Fruit fly (Drosophila melanogaster): Measurements from ENCODE around the gene CG42535.

The CG42535 gene

DNA sequence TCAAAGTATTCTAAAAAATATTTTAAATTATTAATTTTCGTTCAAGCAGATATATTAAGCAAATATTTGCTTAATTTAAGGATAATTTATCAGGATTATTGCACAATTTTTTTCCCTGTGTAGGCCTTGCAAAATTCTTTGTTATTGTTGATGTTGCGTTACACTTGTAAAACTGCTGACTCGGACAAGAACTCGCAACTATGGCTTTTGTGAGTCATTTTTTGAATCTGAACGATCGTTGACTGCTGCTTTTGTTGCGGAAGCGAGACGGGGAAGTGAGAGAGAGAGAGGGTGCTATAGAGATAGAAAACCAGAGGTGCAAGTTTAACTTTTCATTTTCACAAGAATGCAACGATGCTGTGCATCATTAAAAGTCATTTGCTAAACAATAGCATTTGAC, 21.8 kb upstream of the CG42535 start:
- TF ChIP-seq CG4318 (GFP tag; optimal IDR thresholded peaks at IDR 0.05) (no peak), Eip75B (GFP tag; optimal IDR thresholded peaks at IDR 0.05) (no peak), lz (GFP tag; optimal IDR thresholded peaks at IDR 0.05) (no peak), Eip93F (GFP tag; optimal IDR thresholded peaks at IDR 0.05) (no peak), Sox14 (GFP tag; optimal IDR thresholded peaks at IDR 0.05) (peak; percentile 64), CG11762 (GFP tag; optimal IDR thresholded peaks at IDR 0.05; ENCODE audit: insufficient read depth) (no peak), CG11294 (GFP tag; IDR thresholded peaks at IDR 0.05) (no peak), CG3032 (tag; optimal IDR thresholded peaks at IDR 0.05) (no peak), CG7368 (GFP tag; optimal IDR thresholded peaks at IDR 0.05) (no peak), CG8119 (GFP tag; IDR thresholded peaks at IDR 0.05) (no peak), OdsH (GFP tag; optimal IDR thresholded peaks at IDR 0.05) (no peak), Met (GFP tag; optimal IDR thresholded peaks at IDR 0.05) (no peak), CG6163 (GFP tag; IDR thresholded peaks at IDR 0.05) (peak; percentile 27; the same call in 2 of the 3 replicates), Hr38 (GFP tag; optimal IDR thresholded peaks at IDR 0.05) (no peak), CG34406 (GFP tag; optimal IDR thresholded peaks at IDR 0.05) (no peak), dac (GFP tag; optimal IDR thresholded peaks at IDR 0.05) (no peak), fd85E (GFP tag; optimal IDR thresholded peaks at IDR 0.05) (no peak), fd59A (GFP tag; optimal IDR thresholded peaks at IDR 0.05) (no peak), CG9139 (GFP tag; optimal IDR thresholded peaks at IDR 0.05) (no peak), Sox102F (GFP tag; optimal IDR thresholded peaks at IDR 0.05) (no peak), CG31627 (GFP tag; optimal IDR thresholded peaks at IDR 0.05) (no peak), acj6 (GFP tag; optimal IDR thresholded peaks at IDR 0.05) (no peak), dsx (GFP tag; optimal IDR thresholded peaks at IDR 0.05; ENCODE audit: poor library complexity, severe bottlenecking) (no peak), CG6276 (GFP tag; optimal IDR thresholded peaks at IDR 0.05) (no peak), eg (GFP tag; IDR thresholded peaks at IDR 0.05) (0 out of 3 replicates have a peak, but pooled peaks have one; percentile 6), CG10669 (GFP tag; optimal IDR thresholded peaks at IDR 0.05) (peak; percentile 2), salr (GFP tag; optimal IDR thresholded peaks at IDR 0.05) (no peak)

DNA sequence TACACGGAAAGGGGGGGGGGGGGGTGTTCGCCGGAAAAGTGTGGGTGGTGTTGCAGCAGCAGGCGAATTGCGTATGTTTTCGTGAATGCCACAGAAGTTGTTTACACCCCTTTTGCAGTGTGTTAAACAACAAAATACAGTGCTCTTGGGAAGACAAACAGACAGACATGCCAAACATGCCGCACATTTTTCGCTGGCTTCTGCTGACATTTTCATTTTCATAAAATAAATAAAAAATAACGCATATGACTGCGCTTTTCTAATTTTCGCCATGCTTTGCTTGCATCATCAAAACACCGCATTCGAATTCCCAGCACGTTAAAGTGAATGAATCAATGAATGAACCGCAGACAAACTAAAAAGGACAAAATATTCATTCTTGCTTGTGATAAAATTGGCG, 20.5 kb upstream of the CG42535 start:
- no peak for TF ChIP-seq OdsH (GFP tag; optimal IDR thresholded peaks at IDR 0.05)

DNA sequence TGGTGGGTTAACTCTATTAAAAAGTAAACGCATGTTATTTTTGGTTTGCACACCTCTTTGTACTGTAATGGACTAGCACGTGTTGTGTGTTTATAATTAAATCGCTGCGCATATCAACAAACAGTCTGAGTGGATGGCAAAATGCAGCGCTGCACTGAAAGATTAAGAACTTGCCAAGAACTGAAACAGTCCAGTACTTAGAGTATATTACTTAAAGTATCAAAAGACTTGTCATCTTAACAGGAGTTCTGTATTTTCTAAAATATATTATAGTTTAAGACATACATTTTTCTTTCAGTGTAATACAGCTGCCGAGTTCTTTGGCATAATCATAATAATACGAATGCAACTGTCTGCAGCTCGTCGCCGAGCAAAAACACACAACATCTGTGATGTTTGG, 17.7 kb upstream of the CG42535 start:
- TF ChIP-seq CG8119 (GFP tag; IDR thresholded peaks at IDR 0.05) (peak; percentile 69), vri (GFP tag; optimal IDR thresholded peaks at IDR 0.05) (no peak), salr (GFP tag; optimal IDR thresholded peaks at IDR 0.05) (peak; percentile 39 to 50), acj6 (GFP tag; optimal IDR thresholded peaks at IDR 0.05) (peak; percentile 44), lz (GFP tag; optimal IDR thresholded peaks at IDR 0.05) (peak; percentile 2), CG6792 (GFP tag; optimal IDR thresholded peaks at IDR 0.05) (peak; percentile 5), CG32006 (GFP tag; optimal IDR thresholded peaks at IDR 0.05) (peak; percentile 50), CG31627 (GFP tag; optimal IDR thresholded peaks at IDR 0.05) (peak; percentile 6), Eip75B (GFP tag; optimal IDR thresholded peaks at IDR 0.05) (peak; percentile 41), CG16779 (tag; optimal IDR thresholded peaks at IDR 0.05) (no peak), Met (GFP tag; optimal IDR thresholded peaks at IDR 0.05) (peak; percentile 9), fd59A (GFP tag; optimal IDR thresholded peaks at IDR 0.05) (peak; percentile 38), achi (GFP tag; optimal IDR thresholded peaks at IDR 0.05) (peak; percentile 45), CG10631 (GFP tag; optimal IDR thresholded peaks at IDR 0.05) (peak; percentile 9), Gug (GFP tag; IDR thresholded peaks at IDR 0.05) (peak; percentile 57), CG3032 (tag; optimal IDR thresholded peaks at IDR 0.05) (peak; percentile 27), cyc (GFP tag; optimal IDR thresholded peaks at IDR 0.05) (no peak), Hr4 (GFP tag; optimal IDR thresholded peaks at IDR 0.05) (peak; percentile 47), CG4318 (GFP tag; optimal IDR thresholded peaks at IDR 0.05) (no peak), Eip78C (GFP tag) (peak; percentile 82), fkh (GFP tag; optimal IDR thresholded peaks at IDR 0.05) (no peak), CG11762 (GFP tag; optimal IDR thresholded peaks at IDR 0.05; ENCODE audit: insufficient read depth) (no peak), CG8632 (GFP tag; optimal IDR thresholded peaks at IDR 0.05) (peak; percentile 7), CG15336 (GFP tag; IDR thresholded peaks at IDR 0.05) (peak; percentile 69), Hr39 (GFP tag; optimal IDR thresholded peaks at IDR 0.05) (peak; percentile 22), ss (GFP tag; optimal IDR thresholded peaks at IDR 0.05) (peak in 1 of 2 experiments; percentile 11), CG34406 (GFP tag; optimal IDR thresholded peaks at IDR 0.05) (no peak), Sox14 (GFP tag; optimal IDR thresholded peaks at IDR 0.05) (peak; percentile 42), Ets96B (tag; optimal IDR thresholded peaks at IDR 0.05) (no peak), CG11294 (GFP tag; IDR thresholded peaks at IDR 0.05) (0 out of 2 replicates have a peak, but pooled peaks have one; percentile 15), CG10669 (GFP tag; optimal IDR thresholded peaks at IDR 0.05) (peak; percentile 22), Eip93F (GFP tag; optimal IDR thresholded peaks at IDR 0.05) (no peak), net (GFP tag; optimal IDR thresholded peaks at IDR 0.05) (peak; percentile 31), Lpt (GFP tag; optimal IDR thresholded peaks at IDR 0.05) (no peak), Hr38 (GFP tag; optimal IDR thresholded peaks at IDR 0.05) (no peak), spab (GFP tag; optimal IDR thresholded peaks at IDR 0.05) (no peak)
